Worm (Caenorhabditis elegans) whole organism, young adult: Measurements from ENCODE around the gene M02D8.3.

ENCODE experiments used
- B0019.2 ChIP-seq: fragments of 200-800 bp; sonication (Bioruptor generic); conservative IDR thresholded peaks from 2 replicates; pipeline ENCODE4 v1.3.6; 2022; ENCODE audit warnings: missing genetic modification reagents, missing genetic modification characterization, missing compliant biosample characterization
- B0035.1 ChIP-seq: sonication (generic microtip); optimal IDR thresholded peaks from 2 replicates; lab custom pipeline; 2016; ENCODE audit warnings: missing genetic modification characterization, mild to moderate bottlenecking, missing compliant biosample characterization, missing genotype, missing genetic modification reagents
- B0336.3 ChIP-seq: fragments of 200-800 bp; sonication (Bioruptor generic); IDR thresholded peaks from 2 replicates; pipeline ENCODE4 v1.3.6; 2022; ENCODE audit warnings: missing genetic modification characterization, missing compliant biosample characterization
- C06A6.2 ChIP-seq: fragments of 200-800 bp; sonication (Bioruptor generic); conservative IDR thresholded peaks from 2 replicates; pipeline ENCODE4 v1.3.6; 2022; ENCODE audit warnings: missing genetic modification characterization, missing compliant biosample characterization
- F10E7.11 ChIP-seq: sonication (generic microtip); optimal IDR thresholded peaks from 2 replicates; lab custom pipeline; 2017; ENCODE audit warnings: mild to moderate bottlenecking, missing genetic modification characterization, moderate library complexity, missing compliant biosample characterization
- F52B5.7 ChIP-seq: sonication (generic microtip); optimal IDR thresholded peaks from 2 replicates; lab custom pipeline; 2016; ENCODE audit warnings: mild to moderate bottlenecking, missing genetic modification characterization, missing compliant biosample characterization
- F57A8.1 ChIP-seq: fragments of 200-800 bp; sonication (Bioruptor generic); optimal IDR thresholded peaks from 2 replicates; lab custom pipeline; 2018; ENCODE audit warnings: mild to moderate bottlenecking, missing genetic modification characterization, moderate library complexity, missing compliant biosample characterization
- K11D2.4 ChIP-seq: fragments of 200-800 bp; sonication (Bioruptor generic); IDR thresholded peaks from 2 replicates; pipeline ENCODE4 v1.3.6; 2022; ENCODE audit warnings: missing genetic modification reagents, missing genetic modification characterization, missing compliant biosample characterization
- K12H6.12 ChIP-seq: fragments of 200-800 bp; sonication (Bioruptor generic); optimal IDR thresholded peaks from 2 replicates; lab custom pipeline; 2018; ENCODE audit warnings: mild to moderate bottlenecking, missing genetic modification characterization, missing compliant biosample characterization
- Y53F4B.3 ChIP-seq: fragments of 200-800 bp; sonication (Bioruptor generic); IDR thresholded peaks from 2 replicates; pipeline ENCODE4 v1.3.6; 2022; ENCODE audit warnings: missing genetic modification reagents, missing genetic modification characterization, missing compliant biosample characterization
- ZK185.1 ChIP-seq: sonication (generic microtip); optimal IDR thresholded peaks from 2 replicates; lab custom pipeline; 2016; ENCODE audit warnings: mild to moderate bottlenecking, missing genetic modification characterization, missing compliant biosample characterization; ENCODE audit not compliant: poor library complexity, severe bottlenecking
- akir-1 ChIP-seq: fragments of 200-800 bp; sonication (Bioruptor generic); optimal IDR thresholded peaks from 2 replicates; lab custom pipeline; 2018; ENCODE audit warnings: mild to moderate bottlenecking, missing genetic modification characterization, moderate library complexity, missing compliant biosample characterization
- ama-1 ChIP-seq, 3 experiments: fragments of 150-350 bp in 1 of 3; sonication (generic microtip) in 2 of 3; optimal IDR thresholded peaks; 2 replicates each; lab custom pipeline; 2014 to 2018; ENCODE audit warnings: missing biosample characterization in 2 of 3, missing genetic modification characterization in 2 of 3, missing genetic modification reagents in 2 of 3
- attf-5 ChIP-seq: fragments of 200-800 bp; sonication (Bioruptor generic); optimal IDR thresholded peaks from 2 replicates; lab custom pipeline; 2018; ENCODE audit warnings: mild to moderate bottlenecking, missing genetic modification characterization, missing compliant biosample characterization
- attf-6 ChIP-seq: fragments of 200-800 bp; sonication (Bioruptor generic); IDR thresholded peaks from 2 replicates; pipeline ENCODE4 v1.3.6; 2022; ENCODE audit warnings: missing genetic modification reagents, missing genetic modification characterization, missing compliant biosample characterization
- bed-1 ChIP-seq: fragments of 200-800 bp; sonication (Bioruptor generic); IDR thresholded peaks from 2 replicates; pipeline ENCODE4 v1.3.6; 2022; ENCODE audit warnings: missing genetic modification reagents, missing genetic modification characterization, missing compliant biosample characterization
- ccch-3 ChIP-seq: fragments of 200-800 bp; sonication (Bioruptor generic); optimal IDR thresholded peaks from 2 replicates; lab custom pipeline; 2018; ENCODE audit warnings: mild to moderate bottlenecking, missing genetic modification characterization, missing compliant biosample characterization
- cebp-2 ChIP-seq: fragments of 200-800 bp; sonication (Bioruptor generic); IDR thresholded peaks from 2 replicates; pipeline ENCODE4 v1.3.6; 2022; ENCODE audit warnings: missing genetic modification characterization, missing compliant biosample characterization
- ceh-100 ChIP-seq: fragments of 200-800 bp; sonication (Bioruptor generic); IDR thresholded peaks from 2 replicates; pipeline ENCODE4 v1.3.6; 2022; ENCODE audit warnings: missing genetic modification reagents, missing genetic modification characterization, missing compliant biosample characterization
- ceh-27 ChIP-seq: fragments of 200-800 bp; sonication (Bioruptor generic); optimal IDR thresholded peaks from 2 replicates; lab custom pipeline; 2018; ENCODE audit warnings: mild to moderate bottlenecking, missing genetic modification characterization, moderate library complexity, missing compliant biosample characterization
- ceh-58 ChIP-seq: fragments of 200-800 bp; sonication (Bioruptor generic); IDR thresholded peaks from 2 replicates; pipeline ENCODE4 v1.3.6; 2022; ENCODE audit warnings: missing genetic modification characterization, missing compliant biosample characterization
- efl-1 ChIP-seq: fragments of 150-350 bp; optimal IDR thresholded peaks from 2 replicates; lab custom pipeline; 2014; ENCODE audit warnings: missing biosample characterization, missing genetic modification reagents, missing genetic modification characterization
- egrh-3 ChIP-seq: fragments of 200-800 bp; sonication (Bioruptor generic); IDR thresholded peaks from 2 replicates; pipeline ENCODE4 v1.3.6; 2022; ENCODE audit warnings: missing genetic modification reagents, missing genetic modification characterization, missing compliant biosample characterization
- ekl-4 ChIP-seq: fragments of 200-800 bp; sonication (Bioruptor generic); IDR thresholded peaks from 2 replicates; pipeline ENCODE4 v1.3.6; 2022; ENCODE audit warnings: missing genetic modification reagents, missing genetic modification characterization, missing compliant biosample characterization
- hlh-12 ChIP-seq: sonication (generic microtip); optimal IDR thresholded peaks from 2 replicates; lab custom pipeline; 2016; ENCODE audit warnings: missing genetic modification characterization, missing compliant biosample characterization
- hlh-26 ChIP-seq: fragments of 200-800 bp; sonication (Bioruptor generic); conservative IDR thresholded peaks from 2 replicates; pipeline ENCODE4 v1.3.6; 2022; ENCODE audit warnings: missing genetic modification reagents, missing genetic modification characterization, missing compliant biosample characterization
- hmg-1.2 ChIP-seq: fragments of 200-800 bp; sonication (Bioruptor generic); IDR thresholded peaks from 2 replicates; pipeline ENCODE4 v1.3.6; 2022; ENCODE audit warnings: missing genetic modification reagents, missing genetic modification characterization, missing compliant biosample characterization
- hsf-1 ChIP-seq: fragments of 200-800 bp; sonication (Bioruptor generic); IDR thresholded peaks from 2 replicates; pipeline ENCODE4 v1.3.6; 2022; ENCODE audit warnings: missing genetic modification reagents, missing genetic modification characterization, missing compliant biosample characterization
- lag-1 ChIP-seq: fragments of 200-800 bp; sonication (Bioruptor generic); IDR thresholded peaks from 2 replicates; pipeline ENCODE4 v1.3.6; 2022; ENCODE audit warnings: missing genetic modification reagents, missing genetic modification characterization, missing compliant biosample characterization
- let-526 ChIP-seq: fragments of 200-800 bp; sonication (Bioruptor generic); IDR thresholded peaks from 2 replicates; pipeline ENCODE4 v1.3.6; 2022; ENCODE audit warnings: missing genetic modification reagents, missing genetic modification characterization, missing compliant biosample characterization
- let-607 ChIP-seq, 2 experiments: fragments of 200-800 bp in 1 of 2; sonication (Bioruptor generic) in 1 of 2; sonication (generic microtip) in 1 of 2; optimal IDR thresholded peaks; 2 replicates each; lab custom pipeline; 2016 to 2018; ENCODE audit warnings: mild to moderate bottlenecking in 2 of 2, missing compliant biosample characterization in 2 of 2, missing genetic modification characterization in 2 of 2, moderate library complexity in 2 of 2, missing genotype in 1 of 2
- lin-35 ChIP-seq, 3 experiments: fragments of 150-350 bp in 2 of 3; sonication (generic microtip) in 1 of 3; optimal IDR thresholded peaks; 2 replicates each; lab custom pipeline; 2014 to 2018; ENCODE audit warnings: missing biosample characterization in 3 of 3, missing genetic modification characterization in 3 of 3, missing genetic modification reagents in 3 of 3
- lin-40 ChIP-seq: sonication (generic microtip); optimal IDR thresholded peaks from 2 replicates; lab custom pipeline; 2016; ENCODE audit warnings: missing genetic modification characterization, mild to moderate bottlenecking, missing compliant biosample characterization, missing genotype, missing genetic modification reagents
- madf-8 ChIP-seq: fragments of 200-800 bp; sonication (Bioruptor generic); conservative IDR thresholded peaks from 2 replicates; pipeline ENCODE4 v1.3.6; 2022; ENCODE audit warnings: missing genetic modification reagents, missing genetic modification characterization, missing compliant biosample characterization
- mcd-1 ChIP-seq: fragments of 200-800 bp; sonication (Bioruptor generic); IDR thresholded peaks from 2 replicates; pipeline ENCODE4 v1.3.6; 2022; ENCODE audit warnings: missing genetic modification reagents, missing genetic modification characterization, missing compliant biosample characterization
- mxl-1 ChIP-seq: sonication (generic microtip); optimal IDR thresholded peaks from 2 replicates; lab custom pipeline; 2016; ENCODE audit warnings: missing genetic modification characterization, missing compliant biosample characterization
- nfya-1 ChIP-seq: sonication (generic microtip); optimal IDR thresholded peaks from 2 replicates; lab custom pipeline; 2017; ENCODE audit warnings: antibody characterized with exemption, missing compliant biosample characterization, missing genetic modification characterization, borderline replicate concordance; ENCODE audit not compliant: insufficient read depth
- nhr-27 ChIP-seq: fragments of 200-800 bp; sonication (Bioruptor generic); optimal IDR thresholded peaks from 2 replicates; lab custom pipeline; 2018; ENCODE audit warnings: mild to moderate bottlenecking, missing genetic modification characterization, moderate library complexity, missing compliant biosample characterization
- nhr-80 ChIP-seq: sonication (generic microtip); optimal IDR thresholded peaks from 2 replicates; lab custom pipeline; 2016; ENCODE audit warnings: missing genetic modification characterization, missing compliant biosample characterization
- rec-8 ChIP-seq, 2 experiments: sonication (generic microtip); optimal IDR thresholded peaks; 2 replicates each; lab custom pipeline; 2016; ENCODE audit warnings: mild to moderate bottlenecking in 2 of 2, missing genetic modification characterization in 2 of 2, missing genetic modification reagents in 2 of 2, missing genotype in 2 of 2, missing biosample characterization in 1 of 2, missing compliant biosample characterization in 1 of 2, moderate library complexity in 1 of 2
- snpc-3.4 ChIP-seq: sonication (generic microtip); optimal IDR thresholded peaks from 2 replicates; lab custom pipeline; 2017; ENCODE audit warnings: missing genetic modification characterization, mild to moderate bottlenecking, missing compliant biosample characterization, antibody characterized with exemption, moderate library complexity, missing genotype, missing genetic modification reagents
- snpc-4 ChIP-seq, 5 experiments: fragments of 150-350 bp in 1 of 5; sonication (generic microtip) in 4 of 5; optimal IDR thresholded peaks; 2 replicates each; lab custom pipeline; 2014 to 2018; ENCODE audit warnings: missing genetic modification characterization in 5 of 5, missing biosample characterization in 3 of 5, antibody characterized with exemption in 2 of 5, mild to moderate bottlenecking in 2 of 5, missing compliant biosample characterization in 2 of 5, missing genotype in 2 of 5, moderate library complexity in 2 of 5, missing genetic modification reagents in 1 of 5
- sptf-2 ChIP-seq: fragments of 200-800 bp; sonication (Bioruptor generic); optimal IDR thresholded peaks from 2 replicates; lab custom pipeline; 2018; ENCODE audit warnings: mild to moderate bottlenecking, missing genetic modification characterization, missing compliant biosample characterization
- unc-130 ChIP-seq: sonication (generic microtip); optimal IDR thresholded peaks from 2 replicates; lab custom pipeline; 2016; ENCODE audit warnings: missing genetic modification reagents, missing genetic modification characterization, missing compliant biosample characterization
- ztf-18 ChIP-seq: sonication (generic microtip); optimal IDR thresholded peaks from 2 replicates; lab custom pipeline; 2016; ENCODE audit warnings: missing genotype, mild to moderate bottlenecking, missing genetic modification characterization, missing compliant biosample characterization
- ztf-28 ChIP-seq: fragments of 200-800 bp; sonication (Bioruptor generic); IDR thresholded peaks from 2 replicates; pipeline ENCODE4 v1.3.6; 2022; ENCODE audit warnings: missing genetic modification reagents, missing genetic modification characterization, missing compliant biosample characterization
- ztf-6 ChIP-seq: fragments of 200-800 bp; sonication (Bioruptor generic); IDR thresholded peaks from 2 replicates; pipeline ENCODE4 v1.3.6; 2022; ENCODE audit warnings: missing genetic modification reagents, missing genetic modification characterization, missing compliant biosample characterization

M02D8.3 gene

ce11 chrX:8736965-8737464 is at the start of gene M02D8.3:
TSS of gene M02D8.3 (minus strand) at chrX:8737015.
- TF ChIP-seq snpc-3.4 (tag; lab: Kevin White, UChicago) (no peak), rec-8 (tag; optimal IDR thresholded peaks at IDR 0.05; lab: Kevin White, UChicago) (no peak), ceh-100 (GFP tag; lab: Robert Waterston, UW) (no peak), nhr-80 (peak; percentile 53), egrh-3 (GFP tag; lab: Robert Waterston, UW) (no peak), ama-1 (optimal IDR thresholded peaks at IDR 0.05; lab: Kevin White, UChicago) (no peak), ama-1 (GFP tag; optimal IDR thresholded peaks at IDR 0.05; lab: Kevin White, UChicago) (no peak), hlh-26 (GFP tag; lab: Robert Waterston, UW) (no peak), attf-5 (GFP tag; lab: Kevin White, UChicago) (peak; percentile 64), attf-6 (GFP tag; lab: Robert Waterston, UW) (no peak), mcd-1 (GFP tag; lab: Robert Waterston, UW) (peak; percentile 62), lin-35 (GFP tag; optimal IDR thresholded peaks at IDR 0.05; lab: Kevin White, UChicago) (no peak), hmg-1.2 (peak; percentile 45; the same call in 1 of the 2 replicates), efl-1 (GFP tag; lab: Kevin White, UChicago) (no peak), B0035.1 (tag; lab: Kevin White, UChicago) (no peak), bed-1 (GFP tag; lab: Robert Waterston, UW) (no peak), ztf-6 (GFP tag; lab: Robert Waterston, UW) (no peak), cebp-2 (GFP tag; lab: Robert Waterston, UW) (no peak), ekl-4 (GFP tag; lab: Robert Waterston, UW) (no peak), F57A8.1 (no peak), F52B5.7 (no peak), lag-1 (no peak), ZK185.1 (tag; lab: Kevin White, UChicago) (no peak), let-526 (GFP tag; lab: Robert Waterston, UW) (no peak), snpc-4 (GFP tag; optimal IDR thresholded peaks at IDR 0.05; lab: Kevin White, UChicago) (no peak), snpc-4 (tag; optimal IDR thresholded peaks at IDR 0.05; lab: Kevin White, UChicago) (no peak), K11D2.4 (GFP tag; lab: Robert Waterston, UW) (no peak), unc-130 (GFP tag; lab: Kevin White, UChicago) (no peak), nfya-1 (tag; lab: Kevin White, UChicago) (no peak), ztf-18 (tag; lab: Kevin White, UChicago) (no peak), ceh-58 (GFP tag; lab: Robert Waterston, UW) (no peak), nhr-27 (tag; lab: Kevin White, UChicago) (no peak), sptf-2 (GFP tag; lab: Kevin White, UChicago) (no peak), ccch-3 (no peak), akir-1 (GFP tag; lab: Kevin White, UChicago) (no peak), mxl-1 (tag; lab: Kevin White, UChicago) (no peak), let-607 (tag; optimal IDR thresholded peaks at IDR 0.05; lab: Kevin White, UChicago) (peak in 1 of 2 experiments; percentile 0), Y53F4B.3 (GFP tag; lab: Robert Waterston, UW) (no peak), C06A6.2 (no peak), madf-8 (GFP tag; lab: Robert Waterston, UW) (no peak), B0336.3 (GFP tag; lab: Robert Waterston, UW) (no peak), ztf-28 (GFP tag; lab: Robert Waterston, UW) (no peak), lin-40 (tag; lab: Kevin White, UChicago) (peak; percentile 19), F10E7.11 (no peak), hlh-12 (tag; lab: Kevin White, UChicago) (no peak), K12H6.12 (tag; lab: Kevin White, UChicago) (peak; percentile 34), hsf-1 (GFP tag; lab: Robert Waterston, UW) (no peak), ceh-27 (GFP tag; lab: Kevin White, UChicago) (peak; percentile 40), B0019.2 (GFP tag; lab: Robert Waterston, UW) (no peak)
